Fruit fly (Drosophila melanogaster): ENCODE results near the gene Droj2.

dm6 chr3R:13338030-13338429 is 43.9 kb upstream of the Droj2 start, which contains the start of gene PK2-R1:
- no peak for TF ChIP-seq CG12605 (GFP tag; IDR thresholded peaks at IDR 0.05)
- no peak for TF ChIP-seq CG17806 (tag; optimal IDR thresholded peaks at IDR 0.05)
- no peak for TF ChIP-seq EcR (GFP tag; optimal IDR thresholded peaks at IDR 0.05)
- TF ChIP-seq CG10348 (GFP tag; IDR thresholded peaks at IDR 0.05), result no peak
- no peak for TF ChIP-seq Ets98B (GFP tag; IDR thresholded peaks at IDR 0.05)
- no peak for TF ChIP-seq CG8159 (tag; optimal IDR thresholded peaks at IDR 0.05)
- TF ChIP-seq gl (tag; optimal IDR thresholded peaks at IDR 0.05), result no peak
- TF ChIP-seq Snoo (tag; optimal IDR thresholded peaks at IDR 0.05), result no peak
- no peak for TF ChIP-seq fd96Ca (GFP tag; IDR thresholded peaks at IDR 0.05)
- no peak for TF ChIP-seq rn (GFP tag; IDR thresholded peaks at IDR 0.05)

Data from whole organism, pupa.